Fruit fly (Drosophila melanogaster) whole organism, wandering third instar larva: ENCODE measurements around the gene Rbp9.

ENCODE experiments used
- Abd-B ChIP-seq: fragments of >200 bp; optimal IDR thresholded peaks from 2 replicates; lab custom pipeline; 2017; ENCODE audit warnings: missing biosample characterization, missing genetic modification characterization
- CG32264 ChIP-seq: fragments of 200-800 bp; sonication (Bioruptor generic); optimal IDR thresholded peaks from 2 replicates; lab custom pipeline; 2016; ENCODE audit warnings: missing biosample characterization, missing genetic modification characterization
- CG9705 ChIP-seq: fragments of 200-800 bp; sonication (Bioruptor generic); optimal IDR thresholded peaks from 2 replicates; lab custom pipeline; 2018; ENCODE audit warnings: missing biosample characterization, mild to moderate bottlenecking, missing genetic modification characterization
- CrebA ChIP-seq: fragments of 200-800 bp; sonication (Bioruptor generic); optimal IDR thresholded peaks from 2 replicates; lab custom pipeline; 2016; ENCODE audit warnings: missing biosample characterization, mild to moderate bottlenecking, missing genetic modification characterization, borderline replicate concordance
- Dfd ChIP-seq: fragments of >200 bp; optimal IDR thresholded peaks from 2 replicates; lab custom pipeline; 2017; ENCODE audit warnings: missing biosample characterization, missing genetic modification characterization
- Dif ChIP-seq: fragments of 200-275, 200-300 bp; sonication (Bioruptor generic); optimal IDR thresholded peaks from 2 replicates; lab custom pipeline; 2018; ENCODE audit warnings: missing biosample characterization, missing genetic modification characterization; ENCODE audit not compliant: partially characterized antibody
- GATAd ChIP-seq: sonication (Bioruptor generic); optimal IDR thresholded peaks from 2 replicates; lab custom pipeline; 2016; ENCODE audit warnings: missing biosample characterization, missing genetic modification characterization
- HLH106 ChIP-seq: fragments of 200-800 bp; optimal IDR thresholded peaks from 3 replicates; lab custom pipeline; 2019; ENCODE audit warnings: missing biosample characterization, mild to moderate bottlenecking, missing genetic modification characterization, moderate library complexity
- Hnf4 ChIP-seq: fragments of 200-800 bp; sonication (Bioruptor generic); optimal IDR thresholded peaks from 2 replicates; lab custom pipeline; 2016; ENCODE audit warnings: missing biosample characterization, mild to moderate bottlenecking, missing genetic modification characterization
- Hr78 ChIP-seq: fragments of >200 bp; optimal IDR thresholded peaks from 2 replicates; lab custom pipeline; 2017; ENCODE audit warnings: missing biosample characterization, missing genetic modification characterization
- Hr83 ChIP-seq: fragments of 200-300 bp; sonication (Bioruptor generic); optimal IDR thresholded peaks from 2 replicates; lab custom pipeline; 2016; ENCODE audit warnings: missing biosample characterization, mild to moderate bottlenecking, missing genetic modification characterization, moderate library complexity; ENCODE audit not compliant: poor library complexity, severe bottlenecking
- Jra ChIP-seq: sonication (Bioruptor generic); optimal IDR thresholded peaks from 2 replicates; lab custom pipeline; 2016; ENCODE audit warnings: missing biosample characterization, missing genetic modification characterization
- Mio ChIP-seq: sonication (Bioruptor generic); optimal IDR thresholded peaks from 2 replicates; lab custom pipeline; 2016; ENCODE audit warnings: missing biosample characterization, missing genetic modification characterization
- Myc ChIP-seq: fragments of >200 bp; optimal IDR thresholded peaks from 2 replicates; lab custom pipeline; 2017
- N ChIP-seq: fragments of >200 bp; optimal IDR thresholded peaks from 2 replicates; lab custom pipeline; 2018; ENCODE audit warnings: missing biosample characterization, missing external identifiers, missing genetic modification characterization
- OdsH ChIP-seq: fragments of 200-800 bp; sonication (Bioruptor generic); optimal IDR thresholded peaks from 2 replicates; lab custom pipeline; 2016; ENCODE audit warnings: missing biosample characterization, mild to moderate bottlenecking, missing genetic modification characterization
- Rel ChIP-seq, 2 experiments: fragments of 200-800 bp; sonication (Bioruptor generic) in 1 of 2; optimal IDR thresholded peaks; 2 replicates in 1 of 2; 3 replicates in 1 of 2; lab custom pipeline; 2016 to 2019; ENCODE audit warnings: mild to moderate bottlenecking in 2 of 2, missing biosample characterization in 2 of 2, missing genetic modification characterization in 2 of 2, moderate library complexity in 1 of 2
- Sp1 ChIP-seq: fragments of 200-800 bp; sonication (Bioruptor generic); optimal IDR thresholded peaks from 3 replicates; lab custom pipeline; 2019; ENCODE audit warnings: missing biosample characterization, mild to moderate bottlenecking, missing genetic modification characterization, moderate library complexity
- Vsx2 ChIP-seq: fragments of 200-300, 225-300 bp; sonication (Bioruptor generic); optimal IDR thresholded peaks from 2 replicates; lab custom pipeline; 2018; ENCODE audit warnings: missing biosample characterization, missing genetic modification characterization; ENCODE audit not compliant: partially characterized antibody
- br ChIP-seq: fragments of 200-800 bp; sonication (Bioruptor generic); optimal IDR thresholded peaks from 2 replicates; lab custom pipeline; 2016; ENCODE audit warnings: missing biosample characterization, missing genetic modification characterization
- brk ChIP-seq: fragments of 200-800 bp; sonication (Bioruptor generic); optimal IDR thresholded peaks from 2 replicates; lab custom pipeline; 2016; ENCODE audit warnings: missing biosample characterization, mild to moderate bottlenecking, missing genetic modification characterization
- dl ChIP-seq, 2 experiments: fragments of 175-275, 200-275 bp in 1 of 2; fragments of 200-275 bp in 1 of 2; sonication (Bioruptor generic); optimal IDR thresholded peaks; lab custom pipeline; 2018; ENCODE audit warnings: mild to moderate bottlenecking in 2 of 2, missing biosample characterization in 2 of 2, missing genetic modification characterization in 2 of 2, moderate library complexity in 2 of 2; ENCODE audit not compliant: partially characterized antibody in 2 of 2, insufficient read depth in 1 of 2
- dmrt93B ChIP-seq: fragments of 200-800 bp; sonication (Bioruptor generic); optimal IDR thresholded peaks from 2 replicates; lab custom pipeline; 2018; ENCODE audit warnings: missing biosample characterization, mild to moderate bottlenecking, missing genetic modification characterization
- dsf ChIP-seq: sonication (Bioruptor generic); optimal IDR thresholded peaks from 2 replicates; lab custom pipeline; 2016; ENCODE audit warnings: missing biosample characterization, missing genetic modification characterization, borderline replicate concordance
- ey ChIP-seq: fragments of 200-800 bp; sonication (Bioruptor generic); optimal IDR thresholded peaks from 2 replicates; lab custom pipeline; 2016; ENCODE audit warnings: missing biosample characterization, missing genetic modification characterization
- foxo ChIP-seq, 2 experiments: fragments of 200-800 bp; sonication (Bioruptor generic); optimal IDR thresholded peaks; 2 replicates in 1 of 2; 3 replicates in 1 of 2; lab custom pipeline; 2016 to 2017; ENCODE audit warnings: missing biosample characterization in 2 of 2, missing genetic modification characterization in 2 of 2
- fru ChIP-seq: fragments of 200-800 bp; sonication (Bioruptor generic); optimal IDR thresholded peaks from 3 replicates; lab custom pipeline; 2016; ENCODE audit warnings: missing biosample characterization, mild to moderate bottlenecking, missing genetic modification characterization
- h ChIP-seq: fragments of 200-800 bp; sonication (Bioruptor generic); optimal IDR thresholded peaks from 3 replicates; lab custom pipeline; 2016; ENCODE audit warnings: missing biosample characterization, mild to moderate bottlenecking, missing genetic modification characterization
- jim ChIP-seq: fragments of 175-275, 200-325 bp; sonication (Bioruptor generic); optimal IDR thresholded peaks from 2 replicates; lab custom pipeline; 2016; ENCODE audit warnings: missing biosample characterization, mild to moderate bottlenecking, missing genetic modification characterization
- lola ChIP-seq: fragments of >200 bp; optimal IDR thresholded peaks from 2 replicates; lab custom pipeline; 2017; ENCODE audit warnings: missing biosample characterization, missing genetic modification characterization
- pan ChIP-seq: fragments of >200 bp; optimal IDR thresholded peaks from 2 replicates; lab custom pipeline; 2017
- psq ChIP-seq: fragments of 200-800 bp; sonication (Bioruptor generic); optimal IDR thresholded peaks from 3 replicates; lab custom pipeline; 2017; ENCODE audit warnings: missing biosample characterization, mild to moderate bottlenecking, missing genetic modification characterization, moderate library complexity
- rgr ChIP-seq: fragments of 200-800 bp; sonication (Bioruptor generic); optimal IDR thresholded peaks from 3 replicates; lab custom pipeline; 2016; ENCODE audit warnings: missing biosample characterization, mild to moderate bottlenecking, missing genetic modification characterization
- sage ChIP-seq: fragments of 200-800 bp; sonication (Bioruptor generic); optimal IDR thresholded peaks from 2 replicates; lab custom pipeline; 2016; ENCODE audit warnings: missing biosample characterization, mild to moderate bottlenecking, missing genetic modification characterization
- sv ChIP-seq: fragments of 200-800 bp; sonication (Bioruptor generic); optimal IDR thresholded peaks from 3 replicates; lab custom pipeline; 2016; ENCODE audit warnings: missing biosample characterization, missing genetic modification characterization
- tai ChIP-seq: sonication (Bioruptor generic); optimal IDR thresholded peaks from 2 replicates; lab custom pipeline; 2016; ENCODE audit warnings: missing biosample characterization, missing genetic modification characterization
- usp ChIP-seq: fragments of >200 bp; optimal IDR thresholded peaks from 2 replicates; lab custom pipeline; 2017; ENCODE audit warnings: missing biosample characterization, missing genetic modification characterization
- woc ChIP-seq: sonication (Bioruptor generic); optimal IDR thresholded peaks from 2 replicates; lab custom pipeline; 2016; ENCODE audit warnings: missing biosample characterization, mild to moderate bottlenecking, missing genetic modification characterization

Gene Rbp9

dm6 chr2L:2969438-2969837 is 14.9 kb downstream of the Rbp9 start, which contains the start of gene Ts:
Gene Ts (minus strand): TSS chr2L:2969638.
- TF ChIP-seq Myc (lab: Kevin White, UChicago) (no peak), fru (no peak), sv (GFP tag; lab: Kevin White, UChicago) (no peak), OdsH (GFP tag; lab: Kevin White, UChicago) (no peak), CG32264 (GFP tag; lab: Kevin White, UChicago) (no peak)

- TF ChIP-seq h (GFP tag; lab: Kevin White, UChicago), result peak; percentile 86
- peak; percentile 90 for TF ChIP-seq Sp1
- no peak for TF ChIP-seq Dfd
- TF ChIP-seq Jra (GFP tag; lab: Kevin White, UChicago), result peak; percentile 78
- peak; percentile 43 for TF ChIP-seq GATAd (GFP tag; lab: Kevin White, UChicago)
- TF ChIP-seq ey (GFP tag; lab: Kevin White, UChicago), result peak; percentile 81
- TF ChIP-seq usp, result no peak
- no peak for TF ChIP-seq lola (GFP tag; lab: Kevin White, UChicago)
- TF ChIP-seq Hnf4 (GFP tag; lab: Kevin White, UChicago), result no peak
- TF ChIP-seq Hr78 (GFP tag; lab: Kevin White, UChicago), result no peak
- TF ChIP-seq CG9705 (GFP tag; lab: Kevin White, UChicago), result peak; percentile 84
- peak; percentile 18 for TF ChIP-seq CG32264 (GFP tag; lab: Kevin White, UChicago)
- no peak for TF ChIP-seq sage (GFP tag; lab: Kevin White, UChicago)
- TF ChIP-seq br (GFP tag; lab: Kevin White, UChicago), result peak; percentile 77
- TF ChIP-seq sv (GFP tag; lab: Kevin White, UChicago), result peak; percentile 89
- TF ChIP-seq foxo (GFP tag; optimal IDR thresholded peaks at IDR 0.05; lab: Kevin White, UChicago), result peak in 1 of 2 experiments; percentile 91
- no peak for TF ChIP-seq Abd-B (GFP tag; lab: Kevin White, UChicago)
- peak; percentile 90 for TF ChIP-seq rgr
- TF ChIP-seq brk, result no peak
- TF ChIP-seq psq (GFP tag; lab: Kevin White, UChicago), result peak; percentile 86
- TF ChIP-seq tai (GFP tag; lab: Kevin White, UChicago), result no peak
- peak; percentile 90 for TF ChIP-seq HLH106 (tag; lab: Kevin White, UChicago)
- no peak for TF ChIP-seq N
- no peak for TF ChIP-seq jim
- TF ChIP-seq CrebA, result no peak
- peak; percentile 88 for TF ChIP-seq woc (GFP tag; lab: Kevin White, UChicago)
- no peak for TF ChIP-seq dl (GFP tag; optimal IDR thresholded peaks at IDR 0.05; lab: Kevin White, UChicago; ENCODE audit: insufficient read depth in 1 of 2, partially characterized antibody in 2 of 2)
- no peak for TF ChIP-seq Dif (GFP tag; lab: Kevin White, UChicago)
- peak; percentile 38 for TF ChIP-seq dsf
- peak; percentile 55 for TF ChIP-seq Myc (lab: Kevin White, UChicago)
- TF ChIP-seq Mio (GFP tag; lab: Kevin White, UChicago), result no peak
- TF ChIP-seq dmrt93B (GFP tag; lab: Kevin White, UChicago), result peak; percentile 93
- peak; percentile 39 for TF ChIP-seq Hr83 (GFP tag; lab: Kevin White, UChicago)
- TF ChIP-seq OdsH (GFP tag; lab: Kevin White, UChicago), result peak; percentile 88
- peak; percentile 83 for TF ChIP-seq fru
- TF ChIP-seq Vsx2, result no peak
- TF ChIP-seq Rel (GFP tag; optimal IDR thresholded peaks at IDR 0.05; lab: Kevin White, UChicago), result no peak
- TF ChIP-seq Rel (tag; optimal IDR thresholded peaks at IDR 0.05; lab: Kevin White, UChicago), result peak; percentile 89
- no peak for TF ChIP-seq pan (lab: Kevin White, UChicago)
These were observed 17.9 kb downstream of the Rbp9 start, which contains the start of the genes Rrp1 and gammaTub23C for dm6 chr2L:2972439-2972936. Gene Rrp1 (minus strand): TSS chr2L:2972508. Gene gammaTub23C (plus strand): TSS chr2L:2972891.

dm6 chr2L:2976829-2977228 is 22.3 kb downstream of the Rbp9 start, which contains the start of the genes CG9641 and CG3165:
Gene CG9641 (minus strand): TSS chr2L:2976862.
Gene CG3165 (plus strand): TSS chr2L:2977122.
- TF ChIP-seq sage (GFP tag; lab: Kevin White, UChicago), result no peak
- TF ChIP-seq Hr83 (GFP tag; lab: Kevin White, UChicago), result peak; percentile 87
- peak; percentile 88 for TF ChIP-seq OdsH (GFP tag; lab: Kevin White, UChicago)
- TF ChIP-seq HLH106 (tag; lab: Kevin White, UChicago), result peak; percentile 90
- peak; percentile 71 for TF ChIP-seq GATAd (GFP tag; lab: Kevin White, UChicago)
- no peak for TF ChIP-seq Jra (GFP tag; lab: Kevin White, UChicago)
- TF ChIP-seq CG9705 (GFP tag; lab: Kevin White, UChicago), result peak; percentile 89
- peak; percentile 79 for TF ChIP-seq psq (GFP tag; lab: Kevin White, UChicago)
- no peak for TF ChIP-seq fru
- peak; percentile 85 for TF ChIP-seq Sp1
- TF ChIP-seq tai (GFP tag; lab: Kevin White, UChicago), result no peak
- TF ChIP-seq Dfd, result no peak
- no peak for TF ChIP-seq jim
- TF ChIP-seq ey (GFP tag; lab: Kevin White, UChicago), result peak; percentile 90
- no peak for TF ChIP-seq dl (GFP tag; optimal IDR thresholded peaks at IDR 0.05; lab: Kevin White, UChicago; ENCODE audit: insufficient read depth in 1 of 2, partially characterized antibody in 2 of 2)
- no peak for TF ChIP-seq pan (lab: Kevin White, UChicago)
- no peak for TF ChIP-seq dsf
- no peak for TF ChIP-seq Hr78 (GFP tag; lab: Kevin White, UChicago)
- TF ChIP-seq lola (GFP tag; lab: Kevin White, UChicago), result no peak
- TF ChIP-seq Rel (GFP tag; optimal IDR thresholded peaks at IDR 0.05; lab: Kevin White, UChicago), result no peak
- TF ChIP-seq Rel (tag; optimal IDR thresholded peaks at IDR 0.05; lab: Kevin White, UChicago), result peak; percentile 68
- no peak for TF ChIP-seq rgr
- TF ChIP-seq sv (GFP tag; lab: Kevin White, UChicago), result peak; percentile 89
- no peak for TF ChIP-seq h (GFP tag; lab: Kevin White, UChicago)
- TF ChIP-seq foxo (GFP tag; optimal IDR thresholded peaks at IDR 0.05; lab: Kevin White, UChicago), result peak in 1 of 2 experiments; percentile 93
